Worm (Caenorhabditis elegans): Measurements from ENCODE around the gene lin-31.

ce11 chrII:4011518-4011917, 29.2 kb downstream of the lin-31 start:
- TF ChIP-seq mep-1 (tag; optimal IDR thresholded peaks at IDR 0.05) (no peak), sptf-1 (tag; optimal IDR thresholded peaks at IDR 0.05) (no peak), ceh-82 (tag; optimal IDR thresholded peaks at IDR 0.05) (no peak), mdl-1 (tag; optimal IDR thresholded peaks at IDR 0.05) (no peak), aly-2 (tag; optimal IDR thresholded peaks at IDR 0.05) (no peak), lin-35 (GFP tag; optimal IDR thresholded peaks at IDR 0.05) (no peak)

Measured in whole organism, L1 larva.